Fruit fly (Drosophila melanogaster) whole organism, embryonic: ENCODE results near the gene CG2120.
A peak's percentile ranks its signal among the peaks of the same experiment; 100 is the strongest.

Source experiments
- Aef1 ChIP-seq: fragments of 200-800 bp; sonication (Bioruptor generic); IDR thresholded peaks from 3 replicates; pipeline ENCODE4 v1.3.6; 2022; ENCODE audit warnings: missing biosample characterization, missing genetic modification characterization
- CG10147 ChIP-seq: fragments of 200-800 bp; sonication (Bioruptor generic); optimal IDR thresholded peaks from 2 replicates; lab custom pipeline; 2019; ENCODE audit warnings: missing biosample characterization, mild to moderate bottlenecking, missing genetic modification characterization, moderate library complexity
- CG10654 ChIP-seq: fragments of 200-800 bp; sonication (Bioruptor generic); optimal IDR thresholded peaks from 2 replicates; lab custom pipeline; 2016; ENCODE audit warnings: missing biosample characterization, missing genetic modification characterization
- CG12236 ChIP-seq: fragments of 200-800 bp; sonication (Bioruptor generic); optimal IDR thresholded peaks from 2 replicates; lab custom pipeline; 2016; ENCODE audit warnings: missing biosample characterization, missing genetic modification characterization
- CG15514 ChIP-seq: fragments of 200-800 bp; sonication (Bioruptor generic); optimal IDR thresholded peaks from 3 replicates; lab custom pipeline; 2017; ENCODE audit warnings: missing biosample characterization, missing genetic modification characterization, mild to moderate bottlenecking, moderate library complexity, missing genetic modification reagents
- CG1602 ChIP-seq: fragments of 200-800 bp; sonication (Bioruptor generic); optimal IDR thresholded peaks from 3 replicates; lab custom pipeline; 2016; ENCODE audit warnings: missing biosample characterization, missing genetic modification characterization
- CG18599 ChIP-seq: fragments of 200-800 bp; sonication (Bioruptor generic); optimal IDR thresholded peaks from 3 replicates; lab custom pipeline; 2017; ENCODE audit warnings: missing biosample characterization, missing genetic modification characterization, mild to moderate bottlenecking, moderate library complexity, missing genetic modification reagents
- CG2116 ChIP-seq: fragments of 200-800 bp; sonication (Bioruptor generic); optimal IDR thresholded peaks from 3 replicates; lab custom pipeline; 2018; ENCODE audit warnings: missing biosample characterization, mild to moderate bottlenecking, missing genetic modification characterization
- CG31224 ChIP-seq: fragments of 200-800 bp; sonication (Bioruptor generic); IDR thresholded peaks from 2 replicates; pipeline ENCODE4 v1.3.6; 2022; ENCODE audit warnings: missing biosample characterization, missing genetic modification characterization
- CG31365 ChIP-seq: fragments of 200-800 bp; sonication (Bioruptor generic); optimal IDR thresholded peaks from 2 replicates; lab custom pipeline; 2018; ENCODE audit warnings: missing biosample characterization, mild to moderate bottlenecking, missing genetic modification characterization
- CG4360 ChIP-seq: fragments of 200-800 bp; sonication (Bioruptor generic); IDR thresholded peaks from 2 replicates; pipeline ENCODE4 v1.3.6; 2022; ENCODE audit warnings: missing biosample characterization, missing genetic modification characterization
- CG7556 ChIP-seq: fragments of 200-800 bp; sonication (Bioruptor generic); optimal IDR thresholded peaks from 2 replicates; lab custom pipeline; 2017; ENCODE audit warnings: missing biosample characterization, mild to moderate bottlenecking, missing genetic modification characterization
- CG7928 ChIP-seq: fragments of 200-800 bp; sonication (Bioruptor generic); optimal IDR thresholded peaks from 2 replicates; lab custom pipeline; 2017; ENCODE audit warnings: missing biosample characterization, mild to moderate bottlenecking, missing genetic modification characterization
- CG8281 ChIP-seq: fragments of 200-800 bp; sonication (Bioruptor generic); optimal IDR thresholded peaks from 2 replicates; lab custom pipeline; 2018; ENCODE audit warnings: missing biosample characterization, mild to moderate bottlenecking, missing genetic modification characterization, moderate library complexity
- CG9215 ChIP-seq: fragments of 200-800 bp; sonication (Bioruptor generic); IDR thresholded peaks from 2 replicates; pipeline ENCODE4 v1.3.6; 2022; ENCODE audit warnings: missing biosample characterization, missing genetic modification characterization
- CrebB ChIP-seq: fragments of 200-800 bp; sonication (Bioruptor generic); optimal IDR thresholded peaks from 3 replicates; lab custom pipeline; 2018; ENCODE audit warnings: missing biosample characterization, mild to moderate bottlenecking, missing genetic modification characterization
- Doc2 ChIP-seq: fragments of 200-800 bp; sonication (Bioruptor generic); IDR thresholded peaks from 2 replicates; pipeline ENCODE4 v1.3.6; 2022; ENCODE audit warnings: missing biosample characterization, missing genetic modification characterization
- Elba2 ChIP-seq: fragments of 200-800 bp; sonication (Bioruptor generic); optimal IDR thresholded peaks from 3 replicates; lab custom pipeline; 2016; ENCODE audit warnings: missing biosample characterization, missing genetic modification characterization
- H2.0 ChIP-seq: fragments of 200-800 bp; sonication (Bioruptor generic); IDR thresholded peaks from 2 replicates; pipeline ENCODE4 v1.3.6; 2022; ENCODE audit warnings: missing biosample characterization, missing genetic modification characterization
- HLH54F ChIP-seq: fragments of 200-800 bp; sonication (Bioruptor generic); optimal IDR thresholded peaks from 3 replicates; lab custom pipeline; 2016; ENCODE audit warnings: missing biosample characterization, missing genetic modification characterization
- Hey ChIP-seq: fragments of 200-800 bp; sonication (Bioruptor generic); optimal IDR thresholded peaks from 3 replicates; lab custom pipeline; 2018; ENCODE audit warnings: missing biosample characterization, mild to moderate bottlenecking, missing genetic modification characterization
- Jarid2 ChIP-seq: fragments of 200-800 bp; sonication (Bioruptor generic); optimal IDR thresholded peaks from 3 replicates; lab custom pipeline; 2017; ENCODE audit warnings: mild to moderate bottlenecking, missing biosample characterization, missing genetic modification reagents, missing genetic modification characterization
- Stat92E ChIP-seq, 3 experiments: fragments of >200 bp in 2 of 3; fragments of 200-800 bp in 1 of 3; sonication (Bioruptor generic) in 1 of 3; optimal IDR thresholded peaks; 2 replicates each; lab custom pipeline; 2017 to 2019; ENCODE audit warnings: missing biosample characterization in 3 of 3, missing genetic modification characterization in 3 of 3, mild to moderate bottlenecking in 1 of 3, moderate library complexity in 1 of 3
- Usf ChIP-seq: fragments of 200-800 bp; sonication (Bioruptor generic); optimal IDR thresholded peaks from 2 replicates; lab custom pipeline; 2017; ENCODE audit warnings: missing genotype, missing biosample characterization, missing genetic modification characterization
- Xrp1 ChIP-seq: fragments of 200-800 bp; sonication (Bioruptor generic); IDR thresholded peaks from 2 replicates; pipeline ENCODE4 v1.3.6; 2022; ENCODE audit warnings: missing biosample characterization, missing genetic modification characterization
- ase ChIP-seq: fragments of 200-800 bp; sonication (Bioruptor generic); IDR thresholded peaks from 3 replicates; pipeline ENCODE4 v1.3.6; 2022; ENCODE audit warnings: missing biosample characterization, missing genetic modification characterization
- crp ChIP-seq, 2 experiments: fragments of 200-800 bp; sonication (Bioruptor generic); optimal IDR thresholded peaks; 2 replicates in 1 of 2; 3 replicates in 1 of 2; lab custom pipeline; 2017; ENCODE audit warnings: missing biosample characterization in 2 of 2, missing genetic modification characterization in 2 of 2, mild to moderate bottlenecking in 1 of 2, moderate library complexity in 1 of 2
- danr ChIP-seq: fragments of 200-800 bp; sonication (Bioruptor generic); IDR thresholded peaks from 2 replicates; pipeline ENCODE4 v1.3.6; 2022; ENCODE audit warnings: missing biosample characterization, missing genetic modification characterization
- dimm ChIP-seq: fragments of 200-800 bp; sonication (Bioruptor generic); IDR thresholded peaks from 2 replicates; pipeline ENCODE4 v1.3.6; 2022; ENCODE audit warnings: missing biosample characterization, missing genetic modification characterization
- fd3F ChIP-seq: fragments of 200-800 bp; sonication (Bioruptor generic); optimal IDR thresholded peaks from 2 replicates; lab custom pipeline; 2018; ENCODE audit warnings: missing biosample characterization, mild to moderate bottlenecking, missing genetic modification characterization, moderate library complexity
- fru ChIP-seq: fragments of >200 bp; optimal IDR thresholded peaks from 2 replicates; lab custom pipeline; 2017
- grau ChIP-seq: fragments of 200-800 bp; optimal IDR thresholded peaks from 3 replicates; lab custom pipeline; 2019; ENCODE audit warnings: missing biosample characterization, mild to moderate bottlenecking, missing genetic modification characterization, moderate library complexity
- grn ChIP-seq: fragments of 200-800 bp; sonication (Bioruptor generic); optimal IDR thresholded peaks from 3 replicates; lab custom pipeline; 2017; ENCODE audit warnings: missing biosample characterization, missing genetic modification characterization
- ham ChIP-seq: fragments of 200-800 bp; sonication (Bioruptor generic); IDR thresholded peaks from 2 replicates; pipeline ENCODE4 v1.3.6; 2022; ENCODE audit warnings: missing biosample characterization, missing genetic modification characterization
- hth ChIP-seq: fragments of >200 bp; optimal IDR thresholded peaks from 2 replicates; lab custom pipeline; 2017; ENCODE audit warnings: inconsistent platforms
- ken ChIP-seq: fragments of 200-800 bp; sonication (Bioruptor generic); IDR thresholded peaks from 3 replicates; pipeline ENCODE4 v1.3.6; 2022; ENCODE audit warnings: missing biosample characterization, missing genetic modification characterization
- kni ChIP-seq: fragments of 200-800 bp; sonication (Bioruptor generic); optimal IDR thresholded peaks from 3 replicates; lab custom pipeline; 2017; ENCODE audit warnings: mild to moderate bottlenecking, missing biosample characterization, missing genetic modification reagents, missing genetic modification characterization
- lmd ChIP-seq: fragments of 200-800 bp; sonication (Bioruptor generic); IDR thresholded peaks from 2 replicates; pipeline ENCODE4 v1.3.6; 2022; ENCODE audit warnings: missing biosample characterization, missing genetic modification characterization
- nerfin-1 ChIP-seq: fragments of 200-800 bp; sonication (Bioruptor generic); optimal IDR thresholded peaks from 3 replicates; lab custom pipeline; 2019; ENCODE audit warnings: missing biosample characterization, mild to moderate bottlenecking, missing genetic modification characterization, moderate library complexity
- p53 ChIP-seq: fragments of 200-800 bp; sonication (Bioruptor generic); optimal IDR thresholded peaks from 2 replicates; lab custom pipeline; 2016; ENCODE audit warnings: missing biosample characterization, missing genetic modification characterization
- phol ChIP-seq: fragments of 200-800 bp; sonication (Bioruptor generic); optimal IDR thresholded peaks from 3 replicates; lab custom pipeline; 2018; ENCODE audit warnings: missing biosample characterization, mild to moderate bottlenecking, missing genetic modification characterization, moderate library complexity
- repo ChIP-seq: fragments of 200-800 bp; sonication (Bioruptor generic); optimal IDR thresholded peaks from 2 replicates; lab custom pipeline; 2016; ENCODE audit warnings: missing biosample characterization, missing genetic modification characterization
- run ChIP-seq: fragments of 200-800 bp; sonication (Bioruptor generic); optimal IDR thresholded peaks from 3 replicates; lab custom pipeline; 2018; ENCODE audit warnings: missing biosample characterization, mild to moderate bottlenecking, missing genetic modification characterization
- seq ChIP-seq: fragments of 200-800 bp; sonication (Bioruptor generic); IDR thresholded peaks from 2 replicates; pipeline ENCODE4 v1.3.6; 2022; ENCODE audit warnings: missing biosample characterization, missing genetic modification characterization
- sima ChIP-seq: fragments of 200-800 bp; sonication (Bioruptor generic); optimal IDR thresholded peaks from 2 replicates; lab custom pipeline; 2016; ENCODE audit warnings: missing biosample characterization, missing genetic modification characterization
- slou ChIP-seq: fragments of 200-800 bp; sonication (Bioruptor generic); optimal IDR thresholded peaks from 3 replicates; lab custom pipeline; 2016; ENCODE audit warnings: missing biosample characterization, missing genetic modification characterization
- sna ChIP-seq: fragments of 200-800 bp; sonication (Bioruptor generic); IDR thresholded peaks from 2 replicates; pipeline ENCODE4 v1.3.6; 2022; ENCODE audit warnings: missing biosample characterization, missing genetic modification characterization; ENCODE audit not compliant: partially characterized antibody
- stc ChIP-seq: fragments of 200-800 bp; sonication (Bioruptor generic); IDR thresholded peaks from 2 replicates; pipeline ENCODE4 v1.3.6; 2022; ENCODE audit warnings: missing biosample characterization, missing genetic modification characterization
- tgo ChIP-seq: fragments of 200-800 bp; sonication (Bioruptor generic); IDR thresholded peaks from 3 replicates; pipeline ENCODE4 v1.3.6; 2022; ENCODE audit warnings: missing biosample characterization, missing genetic modification characterization
- yki ChIP-seq: fragments of >200 bp; optimal IDR thresholded peaks from 3 replicates; lab custom pipeline; 2018

CG2120 gene

DNA sequence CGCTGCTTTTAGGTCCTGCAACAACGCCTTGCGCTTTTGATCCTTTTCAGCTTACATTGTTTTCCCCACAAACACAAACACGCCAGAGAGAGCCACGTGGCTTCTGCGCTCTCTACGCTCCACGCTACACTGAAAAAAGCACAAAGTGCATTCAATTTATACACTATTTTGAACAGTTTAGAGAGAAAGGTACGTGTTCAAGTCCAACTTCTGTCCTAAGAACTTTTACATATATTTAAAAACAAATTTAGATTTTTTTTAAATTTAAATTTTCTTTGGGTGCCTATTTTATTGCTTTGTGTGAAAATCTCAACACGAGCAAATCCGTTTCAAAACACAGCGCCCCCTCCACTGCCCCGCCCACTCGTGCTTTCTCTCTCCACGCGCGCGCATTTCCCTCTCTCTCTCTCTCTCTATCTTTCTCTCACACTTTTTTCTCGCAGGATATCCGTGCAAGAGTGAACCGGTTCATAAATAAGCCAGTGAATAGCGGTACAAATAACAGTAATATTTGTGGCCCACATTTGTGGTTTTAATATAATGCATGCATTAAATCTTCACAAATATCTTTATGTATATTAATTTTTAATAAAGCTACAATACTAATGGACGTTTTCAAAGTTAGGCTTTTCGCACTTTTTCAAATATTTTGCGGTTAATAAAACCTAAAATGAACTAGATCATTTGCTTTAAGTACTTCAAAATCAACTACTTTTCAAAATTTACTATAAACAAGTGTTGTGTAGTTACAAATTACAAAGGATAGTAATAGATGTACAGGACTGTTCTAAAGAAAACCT, 35.4 kb upstream of the CG2120 start (continued):
- no peak for TF ChIP-seq Hey
- TF ChIP-seq grau (tag; lab: Kevin White, UChicago): peak; percentile 83
- no peak for TF ChIP-seq Doc2 (GFP tag; lab: Robert Waterston, UW)
- no peak for TF ChIP-seq grn (GFP tag; lab: Kevin White, UChicago)
- peak; percentile 86 for TF ChIP-seq tgo (GFP tag; lab: Robert Waterston, UW)
- TF ChIP-seq CG7928: no peak
- peak; percentile 47; the same call in 1 of the 2 replicates for TF ChIP-seq CG31224 (GFP tag; lab: Robert Waterston, UW)
- peak; percentile 45 for TF ChIP-seq CG2116
- no peak for TF ChIP-seq yki (lab: Kevin White, UChicago)
- TF ChIP-seq stc: peak; percentile 88
- TF ChIP-seq ase (GFP tag; lab: Robert Waterston, UW): peak; percentile 75
- peak; percentile 90 for TF ChIP-seq ken (GFP tag; lab: Robert Waterston, UW)
- peak; percentile 67 for TF ChIP-seq CG9215 (GFP tag; lab: Robert Waterston, UW)
- peak; percentile 37 for TF ChIP-seq CG31365 (tag; lab: Kevin White, UChicago)
- peak; percentile 82 for TF ChIP-seq H2.0 (GFP tag; lab: Robert Waterston, UW)
- peak; percentile 74 for TF ChIP-seq fd3F (GFP tag; lab: Kevin White, UChicago)
- 0 out of 2 replicates have a peak, but pooled peaks have one; percentile 48 for TF ChIP-seq dimm (GFP tag; lab: Robert Waterston, UW)
- peak; percentile 65 for TF ChIP-seq CG10654 (GFP tag; lab: Kevin White, UChicago)
- TF ChIP-seq CG12236: no peak
- TF ChIP-seq sna (GFP tag; lab: Robert Waterston, UW): no peak
- TF ChIP-seq Elba2: no peak
- TF ChIP-seq Stat92E (GFP tag; optimal IDR thresholded peaks at IDR 0.05; lab: Kevin White, UChicago): no peak
- peak; percentile 27 for TF ChIP-seq Usf (GFP tag; lab: Kevin White, UChicago)
- TF ChIP-seq CG15514 (GFP tag; lab: Kevin White, UChicago): peak; percentile 97
- TF ChIP-seq Xrp1 (GFP tag; lab: Robert Waterston, UW): peak; percentile 90
- TF ChIP-seq HLH54F: peak; percentile 49
- no peak for TF ChIP-seq kni (GFP tag; lab: Kevin White, UChicago)
- peak; percentile 81 for TF ChIP-seq phol
- TF ChIP-seq seq (GFP tag; lab: Robert Waterston, UW): peak; percentile 86
- TF ChIP-seq sima (GFP tag; lab: Kevin White, UChicago): no peak
- no peak for TF ChIP-seq repo (GFP tag; lab: Kevin White, UChicago)
- TF ChIP-seq CG8281 (tag; lab: Kevin White, UChicago): peak; percentile 21
- TF ChIP-seq Aef1: peak; percentile 81
- peak; percentile 74 for TF ChIP-seq CrebB (tag; lab: Kevin White, UChicago)
- no peak for TF ChIP-seq p53 (GFP tag; lab: Kevin White, UChicago)
- peak in 1 of 2 experiments; percentile 11 for TF ChIP-seq crp (GFP tag; optimal IDR thresholded peaks at IDR 0.05; lab: Kevin White, UChicago)
- 0 out of 2 replicates have a peak, but pooled peaks have one; percentile 41 for TF ChIP-seq ham (GFP tag; lab: Robert Waterston, UW)
- TF ChIP-seq danr (GFP tag; lab: Robert Waterston, UW): peak; percentile 63; the same call in 1 of the 2 replicates
- no peak for TF ChIP-seq hth (lab: Kevin White, UChicago)
- peak; percentile 74 for TF ChIP-seq run
- no peak for TF ChIP-seq CG4360
- no peak for TF ChIP-seq fru (lab: Kevin White, UChicago)
- TF ChIP-seq CG10147: peak; percentile 82
- TF ChIP-seq slou (GFP tag; lab: Kevin White, UChicago): peak; percentile 33
- peak; percentile 43 for TF ChIP-seq CG1602 (GFP tag; lab: Kevin White, UChicago)
- TF ChIP-seq nerfin-1 (tag; lab: Kevin White, UChicago): peak; percentile 66
- TF ChIP-seq CG7556 (GFP tag; lab: Kevin White, UChicago): peak; percentile 89
- peak; percentile 85 for TF ChIP-seq lmd (GFP tag; lab: Robert Waterston, UW)
- peak; percentile 95 for TF ChIP-seq CG18599 (GFP tag; lab: Kevin White, UChicago)
- peak; percentile 41 for TF ChIP-seq Jarid2 (GFP tag; lab: Kevin White, UChicago)
